Worm (Caenorhabditis elegans) whole organism, late embryonic: ENCODE results near the gene Y57A10A.8.
"Not testable (repeated sequence)": the region's sequence is repeated elsewhere in the genome, so short reads cannot be mapped to it uniquely, and the experiment has no call there.

Experiments used
- K09A11.1 ChIP-seq: sonication (generic microtip); optimal IDR thresholded peaks from 2 replicates; lab custom pipeline; 2017; ENCODE audit warnings: antibody characterized with exemption, mild to moderate bottlenecking, missing genetic modification characterization, missing compliant biosample characterization; ENCODE audit not compliant: insufficient read depth
- ama-1 ChIP-seq: fragments of 150-350 bp; optimal IDR thresholded peaks from 2 replicates; lab custom pipeline; 2014
- dmd-4 ChIP-seq: sonication (generic microtip); optimal IDR thresholded peaks from 2 replicates; lab custom pipeline; 2016; ENCODE audit warnings: borderline replicate concordance, missing genetic modification characterization, missing compliant biosample characterization
- fkh-10 ChIP-seq: fragments of 150-350 bp; optimal IDR thresholded peaks from 2 replicates; lab custom pipeline; 2014; ENCODE audit warnings: missing biosample characterization, missing genetic modification reagents, missing genetic modification characterization
- hlh-30 ChIP-seq: sonication (generic microtip); optimal IDR thresholded peaks from 2 replicates; lab custom pipeline; 2017; ENCODE audit warnings: antibody characterized with exemption, missing genetic modification characterization, missing compliant biosample characterization; ENCODE audit not compliant: insufficient read depth
- nfya-1 ChIP-seq: sonication (generic microtip); optimal IDR thresholded peaks from 2 replicates; lab custom pipeline; 2017; ENCODE audit warnings: missing genetic modification characterization, mild to moderate bottlenecking, missing compliant biosample characterization, antibody characterized with exemption, moderate library complexity
- nhr-232 ChIP-seq: sonication (generic microtip); optimal IDR thresholded peaks from 2 replicates; lab custom pipeline; 2016; ENCODE audit warnings: missing genetic modification characterization, missing compliant biosample characterization
- pha-4 ChIP-seq: fragments of 150-350 bp; optimal IDR thresholded peaks from 2 replicates; lab custom pipeline; 2018; ENCODE audit warnings: missing biosample characterization, missing genetic modification reagents, missing genetic modification characterization
- pqm-1 ChIP-seq: sonication (generic microtip); optimal IDR thresholded peaks from 2 replicates; lab custom pipeline; 2016; ENCODE audit warnings: missing genetic modification characterization, missing compliant biosample characterization
- pros-1 ChIP-seq: fragments of 150-350 bp; optimal IDR thresholded peaks from 2 replicates; lab custom pipeline; 2014; ENCODE audit warnings: missing biosample characterization, missing genetic modification reagents, missing genetic modification characterization
- sox-2 ChIP-seq: fragments of 200-800 bp; sonication (Bioruptor generic); IDR thresholded peaks from 2 replicates; pipeline ENCODE4 v1.3.6; 2022; ENCODE audit warnings: missing genetic modification reagents, missing genetic modification characterization, missing compliant biosample characterization
- ttx-3 ChIP-seq: sonication (generic microtip); optimal IDR thresholded peaks from 2 replicates; lab custom pipeline; 2016; ENCODE audit warnings: missing genetic modification reagents, missing genetic modification characterization, missing compliant biosample characterization
- unc-86 ChIP-seq: sonication (generic microtip); optimal IDR thresholded peaks from 2 replicates; lab custom pipeline; 2016; ENCODE audit warnings: missing genetic modification characterization, missing compliant biosample characterization

- TF ChIP-seq ama-1 (lab: Kevin White, UChicago); dmd-4 (tag; lab: Kevin White, UChicago); hlh-30 (tag; lab: Kevin White, UChicago); nfya-1 (tag; lab: Kevin White, UChicago); pqm-1 (tag; lab: Kevin White, UChicago); ttx-3 (tag; lab: Kevin White, UChicago); fkh-10 (GFP tag; lab: Kevin White, UChicago); unc-86 (tag; lab: Kevin White, UChicago); sox-2 (GFP tag; lab: Robert Waterston, UW); pros-1; pha-4 (tag; lab: Kevin White, UChicago); K09A11.1 (tag; lab: Kevin White, UChicago); nhr-232: not testable (repeated sequence)
Measured at ce11 chrII:12151640-12152039, 13.0 kb upstream of the Y57A10A.8 start, which contains the start of gene Y57A10A.4.
